Worm (Caenorhabditis elegans) whole organism, L4/young adult: ENCODE measurements around the gene Y76B12C.4.

Source experiments
- W03F9.2 ChIP-seq: fragments of 150-350 bp; optimal IDR thresholded peaks from 2 replicates; lab custom pipeline; 2014; ENCODE audit warnings: missing biosample characterization, missing genetic modification characterization
- dao-5 ChIP-seq: sonication (generic microtip); optimal IDR thresholded peaks from 2 replicates; lab custom pipeline; 2016; ENCODE audit warnings: missing genotype, missing genetic modification characterization, moderate library complexity, missing compliant biosample characterization

DNA sequence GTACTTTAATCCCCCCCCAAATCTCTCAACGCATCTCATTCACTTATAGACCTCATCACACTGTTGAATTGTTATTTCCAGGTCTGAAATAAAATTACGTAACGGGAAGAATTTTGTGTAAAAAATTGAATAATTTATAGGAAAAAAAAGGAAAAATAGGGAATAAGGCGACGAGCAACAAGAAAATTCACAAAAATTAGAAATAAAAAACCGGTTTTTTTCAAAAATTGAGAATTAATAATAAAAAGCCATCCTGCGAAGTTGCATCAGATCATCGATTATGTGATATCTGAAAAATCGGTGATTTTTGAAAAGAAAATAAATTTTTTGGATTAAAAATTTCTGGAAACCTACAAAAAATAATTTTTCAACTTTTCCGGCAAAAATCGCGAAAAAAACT is 36.7 kb upstream of the Y76B12C.4 start:
- no peak for TF ChIP-seq dao-5
- no peak for TF ChIP-seq W03F9.2 (tag; lab: Kevin White, UChicago)
